Fruit fly (Drosophila melanogaster) whole organism, embryonic: ENCODE results near the gene CG10702.

Source experiments
- Adf1 ChIP-seq: fragments of 200-800 bp; sonication (Bioruptor generic); IDR thresholded peaks from 2 replicates; pipeline ENCODE4 v1.3.6; 2022; ENCODE audit warnings: missing biosample characterization, missing genetic modification characterization
- CG10366 ChIP-seq: fragments of 200-800 bp; sonication (Bioruptor generic); IDR thresholded peaks from 2 replicates; pipeline ENCODE4 v1.3.6; 2022; ENCODE audit warnings: missing biosample characterization, missing genetic modification characterization
- CG12219 ChIP-seq: fragments of 200-800 bp; sonication (Bioruptor generic); optimal IDR thresholded peaks from 3 replicates; lab custom pipeline; 2018; ENCODE audit warnings: missing biosample characterization, mild to moderate bottlenecking, missing genetic modification characterization
- CG12299 ChIP-seq: fragments of 200-800 bp; sonication (Bioruptor generic); optimal IDR thresholded peaks from 2 replicates; lab custom pipeline; 2018; ENCODE audit warnings: missing biosample characterization, mild to moderate bottlenecking, missing genetic modification characterization
- CG13894 ChIP-seq: fragments of 200-800 bp; sonication (Bioruptor generic); optimal IDR thresholded peaks from 3 replicates; lab custom pipeline; 2018; ENCODE audit warnings: missing biosample characterization, mild to moderate bottlenecking, missing genetic modification characterization, moderate library complexity
- CG2129 ChIP-seq: fragments of 200-800 bp; sonication (Bioruptor generic); IDR thresholded peaks from 2 replicates; pipeline ENCODE4 v1.3.6; 2022; ENCODE audit warnings: missing biosample characterization, missing genetic modification characterization; ENCODE audit not compliant: partially characterized antibody
- CG30020 ChIP-seq: fragments of 200-800 bp; optimal IDR thresholded peaks from 2 replicates; lab custom pipeline; 2019; ENCODE audit warnings: missing biosample characterization, mild to moderate bottlenecking, missing genetic modification characterization, moderate library complexity
- CG4360 ChIP-seq: fragments of 200-800 bp; sonication (Bioruptor generic); IDR thresholded peaks from 2 replicates; pipeline ENCODE4 v1.3.6; 2022; ENCODE audit warnings: missing biosample characterization, missing genetic modification characterization
- CG6254 ChIP-seq: fragments of 200-800 bp; sonication (Bioruptor generic); optimal IDR thresholded peaks from 3 replicates; lab custom pipeline; 2017; ENCODE audit warnings: mild to moderate bottlenecking, missing biosample characterization, missing genetic modification reagents, missing genetic modification characterization
- CG7271 ChIP-seq: fragments of 200-800 bp; sonication (Bioruptor generic); optimal IDR thresholded peaks from 2 replicates; lab custom pipeline; 2018; ENCODE audit warnings: missing biosample characterization, mild to moderate bottlenecking, missing genetic modification characterization, moderate library complexity
- CG7357 ChIP-seq: fragments of 200-800 bp; sonication (Bioruptor generic); IDR thresholded peaks from 3 replicates; pipeline ENCODE4 v1.3.6; 2022; ENCODE audit warnings: missing biosample characterization, missing genetic modification characterization
- CG8281 ChIP-seq: fragments of 200-800 bp; sonication (Bioruptor generic); optimal IDR thresholded peaks from 2 replicates; lab custom pipeline; 2018; ENCODE audit warnings: missing biosample characterization, mild to moderate bottlenecking, missing genetic modification characterization, moderate library complexity
- Deaf1 ChIP-seq: fragments of 200-800 bp; optimal IDR thresholded peaks from 3 replicates; lab custom pipeline; 2019; ENCODE audit warnings: missing biosample characterization, mild to moderate bottlenecking, missing genetic modification characterization, moderate library complexity
- Drgx ChIP-seq: fragments of 200-800 bp; sonication (Bioruptor generic); IDR thresholded peaks from 2 replicates; pipeline ENCODE4 v1.3.6; 2022; ENCODE audit warnings: missing biosample characterization, missing genetic modification characterization
- Ets97D ChIP-seq: fragments of 200-800 bp; sonication (Bioruptor generic); optimal IDR thresholded peaks from 3 replicates; lab custom pipeline; 2016; ENCODE audit warnings: missing biosample characterization, missing genetic modification characterization
- HLH3B ChIP-seq: fragments of 200-800 bp; sonication (Bioruptor generic); IDR thresholded peaks from 2 replicates; pipeline ENCODE4 v1.3.6; 2022; ENCODE audit warnings: missing biosample characterization, missing genetic modification characterization
- Hr39 ChIP-seq: fragments of >200 bp; optimal IDR thresholded peaks from 2 replicates; lab custom pipeline; 2017
- Hsf ChIP-seq: fragments of 200-800 bp; sonication (Bioruptor generic); optimal IDR thresholded peaks from 3 replicates; lab custom pipeline; 2016; ENCODE audit warnings: missing biosample characterization, missing genetic modification characterization
- Lpt ChIP-seq: fragments of >200 bp; optimal IDR thresholded peaks from 2 replicates; lab custom pipeline; 2018; ENCODE audit warnings: missing biosample characterization, missing genetic modification characterization
- Med ChIP-seq: fragments of 200-800 bp; sonication (Bioruptor generic); peaks from one replicate; lab custom pipeline; 2016; ENCODE audit warnings: missing biosample characterization, missing genetic modification characterization, mild to moderate bottlenecking, inconsistent platforms, moderate library complexity
- Mrtf ChIP-seq: fragments of 200-800 bp; sonication (Bioruptor generic); IDR thresholded peaks from 3 replicates; pipeline ENCODE4 v1.3.6; 2022; ENCODE audit warnings: missing biosample characterization, missing genetic modification characterization
- NC2α ChIP-seq: fragments of 200-800 bp; sonication (Bioruptor generic); optimal IDR thresholded peaks from 2 replicates; lab custom pipeline; 2016; ENCODE audit warnings: missing biosample characterization, missing genetic modification characterization
- Neu2 ChIP-seq: fragments of 200-800 bp; sonication (Bioruptor generic); optimal IDR thresholded peaks from 3 replicates; lab custom pipeline; 2016; ENCODE audit warnings: missing biosample characterization, missing genetic modification characterization, borderline replicate concordance
- Nf-YB ChIP-seq: fragments of 200-800 bp; sonication (Bioruptor generic); optimal IDR thresholded peaks from 3 replicates; lab custom pipeline; 2019; ENCODE audit warnings: missing biosample characterization, mild to moderate bottlenecking, missing genetic modification characterization, moderate library complexity
- Nf-YC ChIP-seq: fragments of 200-800 bp; optimal IDR thresholded peaks from 3 replicates; lab custom pipeline; 2019; ENCODE audit warnings: missing biosample characterization, mild to moderate bottlenecking, missing genetic modification characterization, moderate library complexity
- Oaz ChIP-seq: fragments of 200-800 bp; sonication (Bioruptor generic); IDR thresholded peaks from 2 replicates; pipeline ENCODE4 v1.3.6; 2022; ENCODE audit warnings: missing biosample characterization, missing genetic modification characterization
- Vsx1 ChIP-seq: fragments of 200-800 bp; sonication (Bioruptor generic); optimal IDR thresholded peaks from 2 replicates; lab custom pipeline; 2017; ENCODE audit warnings: missing biosample characterization, mild to moderate bottlenecking, missing genetic modification characterization, missing genetic modification reagents
- Xbp1 ChIP-seq: fragments of 200-800 bp; sonication (Bioruptor generic); optimal IDR thresholded peaks from 3 replicates; lab custom pipeline; 2016; ENCODE audit warnings: missing biosample characterization, mild to moderate bottlenecking, missing genetic modification characterization
- abd-A ChIP-seq: fragments of 200-800 bp; sonication (Bioruptor generic); optimal IDR thresholded peaks from 3 replicates; lab custom pipeline; 2019; ENCODE audit warnings: missing biosample characterization, mild to moderate bottlenecking, missing genetic modification characterization, moderate library complexity
- bsh ChIP-seq, 2 experiments: fragments of 200-800 bp; sonication (Bioruptor generic); optimal IDR thresholded peaks; 2 replicates each; lab custom pipeline; 2017 to 2018; ENCODE audit warnings: mild to moderate bottlenecking in 2 of 2, missing biosample characterization in 2 of 2, missing genetic modification characterization in 2 of 2, moderate library complexity in 1 of 2
- caup ChIP-seq: fragments of 200-800 bp; sonication (Bioruptor generic); optimal IDR thresholded peaks from 3 replicates; lab custom pipeline; 2017; ENCODE audit warnings: missing biosample characterization, mild to moderate bottlenecking, missing genetic modification characterization, moderate library complexity; ENCODE audit not compliant: severe bottlenecking
- cg ChIP-seq: fragments of 200-800 bp; sonication (Bioruptor generic); optimal IDR thresholded peaks from 3 replicates; lab custom pipeline; 2019; ENCODE audit warnings: missing biosample characterization, mild to moderate bottlenecking, missing genetic modification characterization, moderate library complexity
- crol ChIP-seq: fragments of 200-800 bp; sonication (Bioruptor generic); IDR thresholded peaks from 2 replicates; pipeline ENCODE4 v1.3.6; 2022; ENCODE audit warnings: missing biosample characterization, missing genetic modification characterization
- eve ChIP-seq, 2 experiments: fragments of >200 bp; optimal IDR thresholded peaks; 2 replicates each; lab custom pipeline; 2017; ENCODE audit warnings: missing biosample characterization in 2 of 2, missing genetic modification characterization in 2 of 2
- ewg ChIP-seq: fragments of 200-800 bp; sonication (Bioruptor generic); optimal IDR thresholded peaks from 3 replicates; lab custom pipeline; 2017; ENCODE audit warnings: mild to moderate bottlenecking, missing biosample characterization, missing genetic modification reagents, missing genetic modification characterization
- gsb-n ChIP-seq: fragments of 200-800 bp; sonication (Bioruptor generic); optimal IDR thresholded peaks from 3 replicates; lab custom pipeline; 2018; ENCODE audit warnings: missing biosample characterization, mild to moderate bottlenecking, missing genetic modification characterization
- insv ChIP-seq, 2 experiments: fragments of 200-800 bp; sonication (Bioruptor generic); optimal IDR thresholded peaks; 3 replicates each; lab custom pipeline; 2016 to 2018; ENCODE audit warnings: missing biosample characterization in 2 of 2, missing genetic modification characterization in 2 of 2
- oc ChIP-seq: fragments of 200-800 bp; sonication (Bioruptor generic); optimal IDR thresholded peaks from 2 replicates; lab custom pipeline; 2018; ENCODE audit warnings: missing biosample characterization, mild to moderate bottlenecking, missing genetic modification characterization, moderate library complexity
- pros ChIP-seq: fragments of 200-800 bp; sonication (Bioruptor generic); optimal IDR thresholded peaks from 3 replicates; lab custom pipeline; 2019; ENCODE audit warnings: missing biosample characterization, mild to moderate bottlenecking, missing genetic modification characterization, moderate library complexity
- seq ChIP-seq: fragments of 200-800 bp; sonication (Bioruptor generic); IDR thresholded peaks from 2 replicates; pipeline ENCODE4 v1.3.6; 2022; ENCODE audit warnings: missing biosample characterization, missing genetic modification characterization
- sqz ChIP-seq: fragments of 200-800 bp; sonication (Bioruptor generic); optimal IDR thresholded peaks from 3 replicates; lab custom pipeline; 2018; ENCODE audit warnings: missing biosample characterization, mild to moderate bottlenecking, missing genetic modification characterization
- tll ChIP-seq, 2 experiments: fragments of 200-800 bp in 1 of 2; fragments of >200 bp in 1 of 2; sonication (Bioruptor generic) in 1 of 2; optimal IDR thresholded peaks; 2 replicates each; lab custom pipeline; 2017 to 2019; ENCODE audit warnings: missing biosample characterization in 2 of 2, missing genetic modification characterization in 2 of 2, mild to moderate bottlenecking in 1 of 2, moderate library complexity in 1 of 2
- unpg ChIP-seq: fragments of 200-800 bp; sonication (Bioruptor generic); optimal IDR thresholded peaks from 3 replicates; lab custom pipeline; 2018; ENCODE audit warnings: missing biosample characterization, mild to moderate bottlenecking, missing genetic modification characterization, moderate library complexity
- wdn ChIP-seq: fragments of 200-800 bp; sonication (Bioruptor generic); IDR thresholded peaks from 2 replicates; pipeline ENCODE4 v1.3.6; 2022; ENCODE audit warnings: missing biosample characterization, missing genetic modification characterization
- z ChIP-seq: fragments of 200-800 bp; sonication (Bioruptor generic); IDR thresholded peaks from 3 replicates; pipeline ENCODE4 v1.3.6; 2022; ENCODE audit warnings: missing biosample characterization, missing genetic modification characterization
- zen ChIP-seq: fragments of 200-800 bp; sonication (Bioruptor generic); optimal IDR thresholded peaks from 3 replicates; lab custom pipeline; 2018; ENCODE audit warnings: missing biosample characterization, mild to moderate bottlenecking, missing genetic modification characterization, moderate library complexity

The CG10702 gene

dm6 chr2L:19089385-19089784, 19.7 kb upstream of the CG10702 start:
- TF ChIP-seq tll (GFP tag; optimal IDR thresholded peaks at IDR 0.05; lab: Kevin White, UChicago) = peak in 1 of 2 experiments; percentile 44
- peak; percentile 51 for TF ChIP-seq gsb-n (tag; lab: Kevin White, UChicago)
- no peak for TF ChIP-seq zen (tag; lab: Kevin White, UChicago)
- TF ChIP-seq CG12299 (tag; lab: Kevin White, UChicago) = no peak
- no peak for TF ChIP-seq Drgx
- TF ChIP-seq pros (GFP tag; lab: Kevin White, UChicago) = peak; percentile 61
- TF ChIP-seq CG4360 (GFP tag; lab: Robert Waterston, UW) = peak; percentile 73
- TF ChIP-seq crol (GFP tag; lab: Robert Waterston, UW) = peak; percentile 68
- TF ChIP-seq, all 482 proteins: peak for 5

dm6 chr2L:19088895-19089294, 19.2 kb upstream of the CG10702 start:
- TF ChIP-seq CG30020 (tag; lab: Kevin White, UChicago) (no peak), CG13894 (tag; lab: Kevin White, UChicago) (no peak), wdn (GFP tag; lab: Robert Waterston, UW) (no peak), oc (tag; lab: Kevin White, UChicago) (peak; percentile 3), CG8281 (tag; lab: Kevin White, UChicago) (peak; percentile 94)

dm6 chr2L:19083320-19083764, 13.7 kb upstream of the CG10702 start:
- TF ChIP-seq Drgx (peak; percentile 15; the same call in 1 of the 2 replicates), sqz (GFP tag; lab: Kevin White, UChicago) (peak; percentile 34), Nf-YB (peak; percentile 93), Lpt (GFP tag; lab: Kevin White, UChicago) (no peak), Adf1 (peak; percentile 24; the same call in 1 of the 2 replicates), cg (GFP tag; lab: Kevin White, UChicago) (peak; percentile 63), CG7357 (GFP tag; lab: Robert Waterston, UW) (no peak), CG4360 (GFP tag; lab: Robert Waterston, UW) (peak; percentile 89), crol (GFP tag; lab: Robert Waterston, UW) (peak; percentile 25; the same call in 1 of the 2 replicates), insv (GFP tag; optimal IDR thresholded peaks at IDR 0.05; lab: Kevin White, UChicago) (peak; percentile 21 to 88), CG10366 (GFP tag; lab: Robert Waterston, UW) (peak; percentile 70), Hsf (GFP tag; lab: Kevin White, UChicago) (no peak), Mrtf (no peak), Hr39 (lab: Kevin White, UChicago) (peak; percentile 98), Med (GFP tag; lab: Kevin White, UChicago) (peak; percentile 25), ewg (peak; percentile 51), CG7271 (tag; lab: Kevin White, UChicago) (no peak), Nf-YC (tag; lab: Kevin White, UChicago) (peak; percentile 95), abd-A (tag; lab: Kevin White, UChicago) (peak; percentile 1), seq (GFP tag; lab: Robert Waterston, UW) (peak; percentile 47; the same call in 1 of the 2 replicates), Deaf1 (peak; percentile 78), pros (GFP tag; lab: Kevin White, UChicago) (peak; percentile 1), HLH3B (GFP tag; lab: Robert Waterston, UW) (0 out of 2 replicates have a peak, but pooled peaks have one; percentile 27), CG6254 (peak; percentile 98)

dm6 chr2L:19079742-19080141, 10.1 kb upstream of the CG10702 start:
- TF ChIP-seq Xbp1 (no peak), Neu2 (GFP tag; lab: Kevin White, UChicago) (no peak), Ets97D (GFP tag; lab: Kevin White, UChicago) (peak; percentile 59), eve (GFP tag; optimal IDR thresholded peaks at IDR 0.05; lab: Kevin White, UChicago) (no peak), z (GFP tag; lab: Robert Waterston, UW) (no peak), unpg (peak; percentile 10), Oaz (GFP tag; lab: Robert Waterston, UW) (no peak), Med (GFP tag; lab: Kevin White, UChicago) (peak; percentile 61), NC2α (no peak), caup (GFP tag; lab: Kevin White, UChicago) (no peak), CG2129 (GFP tag; lab: Robert Waterston, UW) (no peak), CG12219 (GFP tag; lab: Kevin White, UChicago) (peak; percentile 25), Vsx1 (GFP tag; lab: Kevin White, UChicago) (no peak), bsh (GFP tag; optimal IDR thresholded peaks at IDR 0.05; lab: Kevin White, UChicago) (peak in 1 of 2 experiments; percentile 22)
